Worm (Caenorhabditis elegans) whole organism, L4 larva: ENCODE data around the gene tpra-1.

Source experiments
- Y48G9A.11 ChIP-seq: fragments of 200-800 bp; sonication (Bioruptor generic); IDR thresholded peaks from 2 replicates; pipeline ENCODE4 v1.3.6; 2022; ENCODE audit warnings: missing genetic modification reagents, missing genetic modification characterization, missing compliant biosample characterization
- aha-1 ChIP-seq: fragments of 150-350 bp; peaks from one replicate; lab custom pipeline; 2014; ENCODE audit warnings: missing biosample characterization, missing genetic modification characterization
- dmd-8 ChIP-seq: fragments of 200-800 bp; sonication (Bioruptor generic); IDR thresholded peaks from 2 replicates; pipeline ENCODE4 v1.3.6; 2022; ENCODE audit warnings: missing genetic modification characterization, missing compliant biosample characterization
- dve-1 ChIP-seq: sonication (generic microtip); optimal IDR thresholded peaks from 2 replicates; lab custom pipeline; 2017; ENCODE audit warnings: antibody characterized with exemption, mild to moderate bottlenecking, missing genetic modification characterization, missing compliant biosample characterization; ENCODE audit not compliant: insufficient read depth
- lim-7 ChIP-seq: fragments of 200-800 bp; sonication (Bioruptor generic); IDR thresholded peaks from 2 replicates; pipeline ENCODE4 v1.3.6; 2022; ENCODE audit warnings: missing genetic modification characterization, missing compliant biosample characterization
- lin-13 ChIP-seq: fragments of 150-350 bp; optimal IDR thresholded peaks from 2 replicates; lab custom pipeline; 2014; ENCODE audit warnings: missing biosample characterization, missing genetic modification reagents, missing genetic modification characterization
- lin-39 ChIP-seq: fragments of 150-350 bp; optimal IDR thresholded peaks from 2 replicates; lab custom pipeline; 2014; ENCODE audit warnings: missing biosample characterization, missing genetic modification reagents, missing genetic modification characterization
- mdl-1 ChIP-seq, 2 experiments: fragments of 150-350 bp in 1 of 2; sonication (generic microtip) in 1 of 2; optimal IDR thresholded peaks; 2 replicates each; lab custom pipeline; 2014 to 2017; ENCODE audit warnings: missing biosample characterization in 2 of 2, missing genetic modification characterization in 2 of 2
- nhr-25 ChIP-seq: sonication (generic microtip); optimal IDR thresholded peaks from 2 replicates; lab custom pipeline; 2017; ENCODE audit warnings: missing genetic modification characterization, mild to moderate bottlenecking, missing compliant biosample characterization, antibody characterized with exemption, moderate library complexity, borderline replicate concordance; ENCODE audit not compliant: insufficient read depth
- nhr-48 ChIP-seq: sonication (generic microtip); optimal IDR thresholded peaks from 2 replicates; lab custom pipeline; 2016; ENCODE audit warnings: mild to moderate bottlenecking, missing genetic modification characterization, missing compliant biosample characterization
- nhr-76 ChIP-seq: fragments of 150-350 bp; optimal IDR thresholded peaks from 2 replicates; lab custom pipeline; 2014; ENCODE audit warnings: missing biosample characterization, missing genetic modification characterization
- skn-1 ChIP-seq: fragments of 150-350 bp; optimal IDR thresholded peaks from 2 replicates; lab custom pipeline; 2014; ENCODE audit warnings: missing biosample characterization, missing genetic modification characterization
- zip-2 ChIP-seq: fragments of 150-350 bp; optimal IDR thresholded peaks from 2 replicates; lab custom pipeline; 2014; ENCODE audit warnings: missing biosample characterization, missing genetic modification characterization

DNA sequence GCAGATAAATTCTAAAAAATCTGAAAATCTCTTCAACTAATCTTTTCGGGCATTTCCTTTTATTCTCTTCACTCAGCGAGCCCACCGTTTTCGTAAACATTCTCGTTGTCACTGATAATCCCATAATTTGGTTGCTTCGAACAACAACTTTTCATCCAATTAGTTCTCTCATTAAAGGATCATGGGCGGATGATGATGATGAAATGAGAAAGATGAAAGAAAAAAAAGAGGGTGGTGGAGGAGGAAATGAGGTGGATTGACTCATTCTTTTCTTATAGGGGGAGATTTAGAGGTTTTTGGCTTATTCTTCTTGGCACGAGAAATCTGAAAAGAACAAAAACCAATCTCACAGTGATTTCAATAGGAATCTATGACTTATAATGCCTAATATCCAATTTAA is 35.1 kb upstream of the tpra-1 start:
- TF ChIP-seq aha-1 (tag; lab: Kevin White, UChicago) (no peak), zip-2 (no peak), dmd-8 (GFP tag; lab: Robert Waterston, UW) (no peak), mdl-1 (tag; optimal IDR thresholded peaks at IDR 0.05; lab: Kevin White, UChicago) (no peak), dve-1 (tag; lab: Kevin White, UChicago) (no peak), lin-13 (GFP tag; lab: Kevin White, UChicago) (no peak), skn-1 (tag; lab: Kevin White, UChicago) (no peak), lim-7 (GFP tag; lab: Robert Waterston, UW) (no peak), Y48G9A.11 (no peak), nhr-25 (tag; lab: Kevin White, UChicago) (no peak), nhr-76 (no peak), nhr-48 (tag; lab: Kevin White, UChicago) (no peak), lin-39 (tag; lab: Kevin White, UChicago) (no peak)
